Worm (Caenorhabditis elegans) whole organism, L3 larva: ENCODE results near the gene C09G5.14.

ENCODE experiments used
- ceh-16 ChIP-seq: sonication (generic microtip); optimal IDR thresholded peaks from 2 replicates; lab custom pipeline; 2017; ENCODE audit warnings: missing biosample characterization, missing genetic modification characterization
- ceh-9 ChIP-seq: sonication (generic microtip); optimal IDR thresholded peaks from 2 replicates; lab custom pipeline; 2018; ENCODE audit warnings: missing biosample characterization, missing genetic modification characterization
- daf-12 ChIP-seq: fragments of 150-350 bp; optimal IDR thresholded peaks from 2 replicates; lab custom pipeline; 2014; ENCODE audit warnings: missing biosample characterization, missing genetic modification reagents, missing genetic modification characterization
- egl-27 ChIP-seq: sonication (generic microtip); optimal IDR thresholded peaks from 4 replicates; lab custom pipeline; 2017; ENCODE audit warnings: missing biosample characterization, missing genetic modification reagents, missing genetic modification characterization
- egl-5 ChIP-seq: fragments of 150-350 bp; optimal IDR thresholded peaks from 2 replicates; lab custom pipeline; 2017; ENCODE audit warnings: missing biosample characterization, missing genetic modification reagents, missing genetic modification characterization, inconsistent platforms
- elt-3 ChIP-seq, 3 experiments: fragments of 150-350 bp in 1 of 3; sonication (generic microtip) in 2 of 3; optimal IDR thresholded peaks; 2 replicates in 2 of 3; 4 replicates in 1 of 3; lab custom pipeline; 2014 to 2017; ENCODE audit warnings: missing biosample characterization in 3 of 3, missing genetic modification characterization in 3 of 3
- eor-1 ChIP-seq, 2 experiments: fragments of 150-350 bp; optimal IDR thresholded peaks; 2 replicates each; lab custom pipeline; 2014 to 2018; ENCODE audit warnings: missing biosample characterization in 2 of 2, missing genetic modification characterization in 2 of 2
- hmg-11 ChIP-seq: sonication (generic microtip); optimal IDR thresholded peaks from 2 replicates; lab custom pipeline; 2016; ENCODE audit warnings: missing genetic modification characterization, missing compliant biosample characterization
- jun-1 ChIP-seq: fragments of 150-350 bp; optimal IDR thresholded peaks from 2 replicates; lab custom pipeline; 2014; ENCODE audit warnings: missing biosample characterization, missing genetic modification reagents, missing genetic modification characterization
- lin-15B ChIP-seq: fragments of 150-350 bp; optimal IDR thresholded peaks from 2 replicates; lab custom pipeline; 2014; ENCODE audit warnings: missing biosample characterization, missing genetic modification characterization
- nfya-1 ChIP-seq: sonication (generic microtip); optimal IDR thresholded peaks from 2 replicates; lab custom pipeline; 2017; ENCODE audit warnings: missing genetic modification characterization, mild to moderate bottlenecking, missing compliant biosample characterization, antibody characterized with exemption, moderate library complexity; ENCODE audit not compliant: insufficient read depth
- nhr-11 ChIP-seq: fragments of 150-350 bp; optimal IDR thresholded peaks from 2 replicates; lab custom pipeline; 2014; ENCODE audit warnings: missing biosample characterization, missing genetic modification characterization
- nhr-23 ChIP-seq: fragments of 150-350 bp; optimal IDR thresholded peaks from 2 replicates; lab custom pipeline; 2014; ENCODE audit warnings: missing biosample characterization, missing genetic modification reagents, missing genetic modification characterization
- nhr-25 ChIP-seq: sonication (generic microtip); optimal IDR thresholded peaks from 2 replicates; lab custom pipeline; 2017; ENCODE audit warnings: missing biosample characterization, missing genetic modification characterization
- nhr-43 ChIP-seq: sonication (generic microtip); optimal IDR thresholded peaks from 2 replicates; lab custom pipeline; 2016; ENCODE audit warnings: mild to moderate bottlenecking, missing genetic modification characterization, missing compliant biosample characterization; ENCODE audit not compliant: poor library complexity, severe bottlenecking
- nhr-77 ChIP-seq: fragments of 150-350 bp; optimal IDR thresholded peaks from 2 replicates; lab custom pipeline; 2014; ENCODE audit warnings: missing biosample characterization, missing genetic modification characterization
- pha-4 ChIP-seq: fragments of 150-350 bp; optimal IDR thresholded peaks from 2 replicates; lab custom pipeline; 2014; ENCODE audit warnings: missing biosample characterization, missing genetic modification reagents, missing genetic modification characterization

Gene C09G5.14

ce11 chrII:10680614-10681013 lies 42.4 kb downstream of the C09G5.14 start:
- TF ChIP-seq elt-3 (tag; optimal IDR thresholded peaks at IDR 0.05; lab: Kevin White, UChicago): no peak
- no peak for TF ChIP-seq eor-1 (tag; optimal IDR thresholded peaks at IDR 0.05; lab: Kevin White, UChicago)
- TF ChIP-seq nhr-25: no peak
- TF ChIP-seq hmg-11 (tag; lab: Kevin White, UChicago): no peak
- TF ChIP-seq egl-27 (tag; lab: Kevin White, UChicago): no peak
- TF ChIP-seq nfya-1 (tag; lab: Kevin White, UChicago): no peak
- TF ChIP-seq ceh-16 (tag; lab: Kevin White, UChicago): no peak

DNA sequence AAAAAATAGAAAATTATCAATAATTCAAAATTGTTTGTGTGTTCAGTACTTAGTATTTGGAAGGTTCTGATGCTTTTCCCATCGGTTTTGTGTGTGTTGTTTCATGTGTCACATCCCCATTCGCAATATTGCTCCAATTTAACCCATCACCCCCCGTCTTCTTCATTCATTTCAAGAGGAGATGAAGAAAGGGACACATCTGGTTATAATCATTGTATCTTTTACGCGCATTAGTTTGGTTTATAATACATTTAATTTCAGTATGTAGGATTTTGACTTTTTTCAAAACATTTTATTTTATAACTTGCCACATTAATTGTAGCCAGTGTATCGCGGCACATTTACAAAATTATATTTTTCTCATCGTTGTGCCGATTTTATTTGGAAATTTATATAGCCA lies 42.8 kb downstream of the C09G5.14 start:
- TF ChIP-seq nhr-43 (tag; lab: Kevin White, UChicago) (no peak), pha-4 (tag; lab: Kevin White, UChicago) (no peak), daf-12 (tag; lab: Kevin White, UChicago) (no peak), jun-1 (tag; lab: Kevin White, UChicago) (no peak), nhr-77 (no peak), nfya-1 (tag; lab: Kevin White, UChicago) (no peak), nhr-23 (no peak)

DNA sequence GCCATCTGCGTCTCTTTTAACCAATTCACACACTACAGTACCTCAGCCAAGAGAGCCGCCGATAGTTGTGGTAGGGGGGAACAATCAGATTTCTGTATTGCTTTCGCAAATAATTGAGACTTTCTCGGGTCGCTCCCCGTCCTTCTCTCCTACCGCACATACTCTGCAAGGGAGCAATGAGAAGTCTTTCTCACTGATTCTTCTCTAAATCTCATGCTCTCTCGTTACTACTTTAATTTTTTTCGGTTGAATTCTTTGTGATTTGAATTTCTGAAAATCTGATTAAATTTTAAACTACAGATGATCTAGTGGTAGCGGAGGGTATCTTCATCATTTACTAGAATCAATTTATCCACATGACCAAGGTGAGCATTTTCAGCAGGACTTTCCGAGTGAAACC lies 47.7 kb downstream of the C09G5.14 start, which contains the start of gene ptb-1:
ptb-1 (plus strand) TSS at position 301 of the 400 bp plus-strand sequence.
- TF ChIP-seq eor-1 (tag; optimal IDR thresholded peaks at IDR 0.05; lab: Kevin White, UChicago) (no peak), ceh-9 (tag; lab: Kevin White, UChicago) (no peak), lin-15B (tag; lab: Kevin White, UChicago) (no peak), nhr-11 (no peak), ceh-16 (tag; lab: Kevin White, UChicago) (no peak), egl-5 (tag; lab: Kevin White, UChicago) (no peak)
- TF ChIP-seq, all 47 proteins: peak for 0
